Fruit fly (Drosophila melanogaster) whole organism, embryonic: ENCODE measurements around the gene CG7953.

ENCODE experiments used
- CG11504 ChIP-seq: fragments of 200-800 bp; sonication (Bioruptor generic); optimal IDR thresholded peaks from 3 replicates; lab custom pipeline; 2019; ENCODE audit warnings: missing biosample characterization, mild to moderate bottlenecking, missing genetic modification characterization, moderate library complexity
- CG15601 ChIP-seq: fragments of 200-800 bp; sonication (Bioruptor generic); optimal IDR thresholded peaks from 3 replicates; lab custom pipeline; 2019; ENCODE audit warnings: missing biosample characterization, mild to moderate bottlenecking, missing genetic modification characterization, moderate library complexity
- CG1602 ChIP-seq: fragments of 200-800 bp; sonication (Bioruptor generic); optimal IDR thresholded peaks from 3 replicates; lab custom pipeline; 2016; ENCODE audit warnings: missing biosample characterization, missing genetic modification characterization
- CG4617 ChIP-seq: fragments of 200-800 bp; sonication (Bioruptor generic); optimal IDR thresholded peaks from 3 replicates; lab custom pipeline; 2016; ENCODE audit warnings: missing biosample characterization, missing genetic modification characterization, borderline replicate concordance
- CHES-1-like ChIP-seq: fragments of 200-800 bp; sonication (Bioruptor generic); optimal IDR thresholded peaks from 2 replicates; lab custom pipeline; 2016; ENCODE audit warnings: missing biosample characterization, missing genetic modification characterization
- HLHmδ ChIP-seq: fragments of 200-800 bp; sonication (Bioruptor generic); optimal IDR thresholded peaks from 2 replicates; lab custom pipeline; 2018; ENCODE audit warnings: missing biosample characterization, mild to moderate bottlenecking, missing genetic modification characterization, moderate library complexity
- Rfx ChIP-seq: fragments of 200-800 bp; sonication (Bioruptor generic); IDR thresholded peaks from 2 replicates; pipeline ENCODE4 v1.3.6; 2022; ENCODE audit warnings: missing biosample characterization, missing genetic modification characterization
- pan ChIP-seq, 4 experiments: fragments of >200 bp in 3 of 4; fragments of 200-800 bp in 1 of 4; sonication (Bioruptor generic) in 1 of 4; optimal IDR thresholded peaks in 3 of 4; IDR thresholded peaks in 1 of 4; 2 replicates each; pipeline versions ENCODE4 v1.3.6 to Lab custom; 2017 to 2022; ENCODE audit warnings: missing biosample characterization in 2 of 4, missing genetic modification characterization in 2 of 4, mixed read lengths in 1 of 4
- trem ChIP-seq: fragments of 200-800 bp; optimal IDR thresholded peaks from 3 replicates; lab custom pipeline; 2019; ENCODE audit warnings: missing biosample characterization, mild to moderate bottlenecking, missing genetic modification characterization, moderate library complexity

- TF ChIP-seq CG15601 (tag; lab: Kevin White, UChicago) (no peak), CG1602 (GFP tag; lab: Kevin White, UChicago) (no peak), CHES-1-like (GFP tag; lab: Kevin White, UChicago) (no peak), HLHmδ (no peak), pan (optimal IDR thresholded peaks at IDR 0.05; lab: Kevin White, UChicago) (no peak), pan (GFP tag; optimal IDR thresholded peaks at IDR 0.05 in 1 of 2, IDR thresholded peaks at IDR 0.05 in 1 of 2) (no peak), CG11504 (no peak), CG4617 (GFP tag; lab: Kevin White, UChicago) (no peak), Rfx (GFP tag; lab: Robert Waterston, UW) (no peak), trem (tag; lab: Kevin White, UChicago) (no peak)
Observed at dm6 chr2L:13867653-13868052, 19.9 kb downstream of the CG7953 start.
